Worm (Caenorhabditis elegans) whole organism, midembryonic: ENCODE data around the gene frm-8.

Experiments used
- T22C8.4 ChIP-seq: fragments of 200-800 bp; sonication (Bioruptor generic); IDR thresholded peaks from 2 replicates; pipeline ENCODE4 v1.3.6; 2022; ENCODE audit warnings: missing genetic modification characterization, missing compliant biosample characterization
- cog-1 ChIP-seq: sonication (generic microtip); optimal IDR thresholded peaks from 2 replicates; lab custom pipeline; 2016; ENCODE audit warnings: missing genetic modification characterization, missing compliant biosample characterization
- flt-1 ChIP-seq: fragments of 200-800 bp; sonication (Bioruptor generic); IDR thresholded peaks from 2 replicates; pipeline ENCODE4 v1.3.6; 2022; ENCODE audit warnings: missing genetic modification characterization, missing compliant biosample characterization
- med-1 ChIP-seq: sonication (generic microtip); optimal IDR thresholded peaks from 2 replicates; lab custom pipeline; 2017; ENCODE audit warnings: missing genetic modification characterization, mild to moderate bottlenecking, missing compliant biosample characterization, antibody characterized with exemption, missing genetic modification reagents; ENCODE audit not compliant: insufficient read depth
- ztf-23 ChIP-seq: fragments of 200-800 bp; sonication (Bioruptor generic); IDR thresholded peaks from 2 replicates; pipeline ENCODE4 v1.3.6; 2022; ENCODE audit warnings: missing genetic modification reagents, missing genetic modification characterization, missing compliant biosample characterization

ce11 chrIII:3185980-3186379 is 33.0 kb downstream of the frm-8 start, which contains the start of gene mks-1:
- TF ChIP-seq flt-1 (GFP tag; lab: Robert Waterston, UW) (no peak), T22C8.4 (GFP tag; lab: Robert Waterston, UW) (no peak), med-1 (no peak), cog-1 (tag; lab: Kevin White, UChicago) (no peak), ztf-23 (GFP tag; lab: Robert Waterston, UW) (no peak)
